Worm (Caenorhabditis elegans): ENCODE data around the gene C25A8.2.

ce11 chrIV:7046641-7047361, 37.2 kb downstream of the C25A8.2 start:
- TF ChIP-seq hlh-6 (tag; optimal IDR thresholded peaks at IDR 0.05) (no peak), Y22D7AL.16 (tag; optimal IDR thresholded peaks at IDR 0.05) (no peak), pat-9 (tag; optimal IDR thresholded peaks at IDR 0.05) (no peak), ets-4 (tag; optimal IDR thresholded peaks at IDR 0.05) (no peak), unc-86 (tag; optimal IDR thresholded peaks at IDR 0.05) (no peak), sox-4 (tag; optimal IDR thresholded peaks at IDR 0.05) (no peak), npax-4 (tag; optimal IDR thresholded peaks at IDR 0.05) (no peak)

Data from whole organism, late embryonic.